Worm (Caenorhabditis elegans) whole organism, L4 larva: ENCODE measurements around the gene C25F9.4.

ENCODE experiments used
- aha-1 ChIP-seq: fragments of 150-350 bp; peaks from one replicate; lab custom pipeline; 2014; ENCODE audit warnings: missing biosample characterization, missing genetic modification characterization
- ama-1 ChIP-seq: fragments of 150-350 bp; optimal IDR thresholded peaks from 2 replicates; lab custom pipeline; 2014; ENCODE audit warnings: inconsistent platforms, mixed read lengths
- ceh-82 ChIP-seq: sonication (generic microtip); optimal IDR thresholded peaks from 2 replicates; lab custom pipeline; 2017; ENCODE audit warnings: missing biosample characterization, missing genetic modification characterization
- fos-1 ChIP-seq: fragments of 150-350 bp; optimal IDR thresholded peaks from 2 replicates; lab custom pipeline; 2014; ENCODE audit warnings: missing biosample characterization, missing genetic modification characterization

ce11 chrV:19405276-19405815 is 11.0 kb downstream of the C25F9.4 start, which contains the start of the genes C25F9.6 and C25F9.10:
- TF ChIP-seq aha-1 (tag; lab: Kevin White, UChicago): peak; percentile 39
- TF ChIP-seq ceh-82 (tag; lab: Kevin White, UChicago): no peak
- no peak for TF ChIP-seq fos-1
- TF ChIP-seq ama-1 (lab: Kevin White, UChicago): no peak
